Fruit fly (Drosophila melanogaster) whole organism, embryonic: ENCODE results near the gene CG6330.

Experiments used
- Asciz ChIP-seq: fragments of 200-800 bp; sonication (Bioruptor generic); optimal IDR thresholded peaks from 2 replicates; lab custom pipeline; 2017; ENCODE audit warnings: missing biosample characterization, mild to moderate bottlenecking, missing genetic modification characterization, missing genetic modification reagents
- CG11504 ChIP-seq: fragments of 200-800 bp; sonication (Bioruptor generic); optimal IDR thresholded peaks from 3 replicates; lab custom pipeline; 2019; ENCODE audit warnings: missing biosample characterization, mild to moderate bottlenecking, missing genetic modification characterization, moderate library complexity
- CG11695 ChIP-seq: fragments of 200-800 bp; sonication (Bioruptor generic); IDR thresholded peaks from 3 replicates; pipeline ENCODE4 v1.3.6; 2022; ENCODE audit warnings: missing biosample characterization, missing genetic modification characterization
- CG12155 ChIP-seq: fragments of 200-800 bp; sonication (Bioruptor generic); optimal IDR thresholded peaks from 3 replicates; lab custom pipeline; 2016; ENCODE audit warnings: missing biosample characterization, missing genetic modification characterization
- CG12219 ChIP-seq: fragments of 200-800 bp; sonication (Bioruptor generic); optimal IDR thresholded peaks from 3 replicates; lab custom pipeline; 2018; ENCODE audit warnings: missing biosample characterization, mild to moderate bottlenecking, missing genetic modification characterization
- CG14667 ChIP-seq: fragments of 200-800 bp; sonication (Bioruptor generic); IDR thresholded peaks from 2 replicates; pipeline ENCODE4 v1.3.6; 2022; ENCODE audit warnings: missing biosample characterization, missing genetic modification characterization
- CG17612 ChIP-seq: fragments of 200-800 bp; sonication (Bioruptor generic); IDR thresholded peaks from 2 replicates; pipeline ENCODE4 v1.3.6; 2022; ENCODE audit warnings: missing biosample characterization, missing genetic modification characterization
- CG18619 ChIP-seq: fragments of 200-800 bp; sonication (Bioruptor generic); optimal IDR thresholded peaks from 3 replicates; lab custom pipeline; 2017; ENCODE audit warnings: missing biosample characterization, mild to moderate bottlenecking, missing genetic modification characterization
- CG2889 ChIP-seq: fragments of 200-800 bp; sonication (Bioruptor generic); IDR thresholded peaks from 3 replicates; pipeline ENCODE4 v1.3.6; 2022; ENCODE audit warnings: missing biosample characterization, missing genetic modification characterization
- CG31224 ChIP-seq: fragments of 200-800 bp; sonication (Bioruptor generic); IDR thresholded peaks from 2 replicates; pipeline ENCODE4 v1.3.6; 2022; ENCODE audit warnings: missing biosample characterization, missing genetic modification characterization
- CG34224 ChIP-seq: fragments of 200-800 bp; sonication (Bioruptor generic); IDR thresholded peaks from 3 replicates; pipeline ENCODE4 v1.3.6; 2022; ENCODE audit warnings: missing biosample characterization, missing genetic modification characterization; ENCODE audit not compliant: partially characterized antibody
- CG3726 ChIP-seq: fragments of 200-800 bp; sonication (Bioruptor generic); IDR thresholded peaks from 3 replicates; pipeline ENCODE4, ENCODE4 v1.3.6; 2022; ENCODE audit warnings: missing biosample characterization, missing genetic modification characterization
- CG4730 ChIP-seq: fragments of 200-800 bp; sonication (Bioruptor generic); IDR thresholded peaks from 2 replicates; pipeline ENCODE4 v1.3.6; 2022; ENCODE audit warnings: missing biosample characterization, missing genetic modification characterization
- CG5245 ChIP-seq: fragments of 200-800 bp; sonication (Bioruptor generic); optimal IDR thresholded peaks from 3 replicates; lab custom pipeline; 2016; ENCODE audit warnings: missing biosample characterization, missing genetic modification characterization
- CG7271 ChIP-seq: fragments of 200-800 bp; sonication (Bioruptor generic); optimal IDR thresholded peaks from 2 replicates; lab custom pipeline; 2018; ENCODE audit warnings: missing biosample characterization, mild to moderate bottlenecking, missing genetic modification characterization, moderate library complexity
- CG7786 ChIP-seq: fragments of 200-800 bp; sonication (Bioruptor generic); optimal IDR thresholded peaks from 2 replicates; lab custom pipeline; 2016; ENCODE audit warnings: missing biosample characterization, missing genetic modification characterization
- CG7928 ChIP-seq: fragments of 200-800 bp; sonication (Bioruptor generic); optimal IDR thresholded peaks from 2 replicates; lab custom pipeline; 2017; ENCODE audit warnings: missing biosample characterization, mild to moderate bottlenecking, missing genetic modification characterization
- CG8089 ChIP-seq: fragments of 200-800 bp; sonication (Bioruptor generic); optimal IDR thresholded peaks from 3 replicates; lab custom pipeline; 2016; ENCODE audit warnings: missing biosample characterization, missing genetic modification characterization
- CG8290 ChIP-seq, 3 experiments: fragments of 200-800 bp; sonication (Bioruptor generic); optimal IDR thresholded peaks; 2 replicates each; lab custom pipeline; 2016 to 2019; ENCODE audit warnings: missing biosample characterization in 3 of 3, missing genetic modification characterization in 3 of 3, mild to moderate bottlenecking in 2 of 3, moderate library complexity in 1 of 3
- Dbx ChIP-seq: fragments of 200-800 bp; sonication (Bioruptor generic); IDR thresholded peaks from 3 replicates; pipeline ENCODE4 v1.3.6; 2022; ENCODE audit warnings: missing biosample characterization, missing genetic modification characterization
- Dfd ChIP-seq, 2 experiments: fragments of >200 bp; optimal IDR thresholded peaks; 2 replicates each; lab custom pipeline; 2017; ENCODE audit warnings: missing biosample characterization in 2 of 2, missing genetic modification characterization in 2 of 2
- HHEX ChIP-seq: fragments of 200-800 bp; sonication (Bioruptor generic); optimal IDR thresholded peaks from 3 replicates; lab custom pipeline; 2017; ENCODE audit warnings: missing biosample characterization, mild to moderate bottlenecking, missing genetic modification characterization, missing genetic modification reagents
- Kr ChIP-seq: fragments of 200-800 bp; sonication (Bioruptor generic); optimal IDR thresholded peaks from 2 replicates; lab custom pipeline; 2017; ENCODE audit warnings: missing biosample characterization, mild to moderate bottlenecking, missing genetic modification characterization
- Lhr ChIP-seq: fragments of 200-800 bp; sonication (Bioruptor generic); optimal IDR thresholded peaks from 3 replicates; lab custom pipeline; 2017; ENCODE audit warnings: mild to moderate bottlenecking, missing biosample characterization, missing genetic modification reagents, missing genetic modification characterization
- Lim3 ChIP-seq: fragments of 200-800 bp; sonication (Bioruptor generic); IDR thresholded peaks from 2 replicates; pipeline ENCODE4 v1.3.6; 2022; ENCODE audit warnings: missing biosample characterization, missing genetic modification characterization
- MESR4 ChIP-seq: fragments of 200-800 bp; sonication (Bioruptor generic); optimal IDR thresholded peaks from 2 replicates; lab custom pipeline; 2018; ENCODE audit warnings: missing biosample characterization, mild to moderate bottlenecking, missing genetic modification characterization, moderate library complexity
- Myb ChIP-seq: fragments of 200-800 bp; sonication (Bioruptor generic); optimal IDR thresholded peaks from 2 replicates; lab custom pipeline; 2016; ENCODE audit warnings: missing biosample characterization, missing genetic modification characterization
- Sin3A ChIP-seq: fragments of >200 bp; optimal IDR thresholded peaks from 2 replicates; lab custom pipeline; 2018
- Stat92E ChIP-seq, 3 experiments: fragments of >200 bp in 2 of 3; fragments of 200-800 bp in 1 of 3; sonication (Bioruptor generic) in 1 of 3; optimal IDR thresholded peaks; 2 replicates each; lab custom pipeline; 2017 to 2019; ENCODE audit warnings: missing biosample characterization in 3 of 3, missing genetic modification characterization in 3 of 3, mild to moderate bottlenecking in 1 of 3, moderate library complexity in 1 of 3
- Usf ChIP-seq: fragments of 200-800 bp; sonication (Bioruptor generic); optimal IDR thresholded peaks from 2 replicates; lab custom pipeline; 2017; ENCODE audit warnings: missing genotype, missing biosample characterization, missing genetic modification characterization
- YL-1 ChIP-seq: fragments of 200-800 bp; sonication (Bioruptor generic); optimal IDR thresholded peaks from 3 replicates; lab custom pipeline; 2017; ENCODE audit warnings: missing biosample characterization, mild to moderate bottlenecking, missing genetic modification characterization
- amos ChIP-seq: fragments of 200-800 bp; sonication (Bioruptor generic); IDR thresholded peaks from 2 replicates; pipeline ENCODE4 v1.3.6; 2022; ENCODE audit warnings: missing biosample characterization, missing genetic modification characterization; ENCODE audit not compliant: partially characterized antibody
- bcd ChIP-seq: fragments of 200-800 bp; sonication (Bioruptor generic); optimal IDR thresholded peaks from 2 replicates; lab custom pipeline; 2017; ENCODE audit warnings: missing biosample characterization, mild to moderate bottlenecking, missing genetic modification characterization
- cas ChIP-seq: fragments of 200-800 bp; sonication (Bioruptor generic); IDR thresholded peaks from 2 replicates; pipeline ENCODE4 v1.3.6; 2022; ENCODE audit warnings: missing biosample characterization, missing genetic modification characterization
- emc ChIP-seq: fragments of 200-800 bp; sonication (Bioruptor generic); optimal IDR thresholded peaks from 2 replicates; lab custom pipeline; 2016; ENCODE audit warnings: missing biosample characterization, missing genetic modification characterization
- fu2 ChIP-seq: fragments of 200-800 bp; sonication (Bioruptor generic); optimal IDR thresholded peaks from 2 replicates; lab custom pipeline; 2016; ENCODE audit warnings: missing biosample characterization, missing genetic modification characterization
- gsb-n ChIP-seq: fragments of 200-800 bp; sonication (Bioruptor generic); optimal IDR thresholded peaks from 3 replicates; lab custom pipeline; 2018; ENCODE audit warnings: missing biosample characterization, mild to moderate bottlenecking, missing genetic modification characterization
- her ChIP-seq: fragments of 200-800 bp; sonication (Bioruptor generic); optimal IDR thresholded peaks from 2 replicates; lab custom pipeline; 2016; ENCODE audit warnings: missing biosample characterization, missing genetic modification characterization
- kay ChIP-seq: fragments of 200-800 bp; sonication (Bioruptor generic); optimal IDR thresholded peaks from 2 replicates; lab custom pipeline; 2016; ENCODE audit warnings: missing biosample characterization, missing genetic modification characterization
- nerfin-1 ChIP-seq: fragments of 200-800 bp; sonication (Bioruptor generic); optimal IDR thresholded peaks from 3 replicates; lab custom pipeline; 2019; ENCODE audit warnings: missing biosample characterization, mild to moderate bottlenecking, missing genetic modification characterization, moderate library complexity
- nmo ChIP-seq: fragments of 200-800 bp; sonication (Bioruptor generic); optimal IDR thresholded peaks from 2 replicates; lab custom pipeline; 2018; ENCODE audit warnings: missing biosample characterization, mild to moderate bottlenecking, missing genetic modification characterization, moderate library complexity
- pho ChIP-seq: fragments of 200-800 bp; sonication (Bioruptor generic); optimal IDR thresholded peaks from 2 replicates; lab custom pipeline; 2016; ENCODE audit warnings: missing biosample characterization, missing genetic modification characterization
- ranshi ChIP-seq: fragments of 200-800 bp; sonication (Bioruptor generic); IDR thresholded peaks from 2 replicates; pipeline ENCODE4 v1.3.6; 2022; ENCODE audit warnings: missing biosample characterization, missing genetic modification characterization
- sd ChIP-seq: fragments of 200-800 bp; sonication (Bioruptor generic); optimal IDR thresholded peaks from 3 replicates; lab custom pipeline; 2018; ENCODE audit warnings: missing biosample characterization, mild to moderate bottlenecking, missing genetic modification characterization, moderate library complexity
- sug ChIP-seq: fragments of 200-800 bp; optimal IDR thresholded peaks from 2 replicates; lab custom pipeline; 2019; ENCODE audit warnings: missing biosample characterization, mild to moderate bottlenecking, missing genetic modification characterization, moderate library complexity
- tio ChIP-seq: fragments of 200-800 bp; sonication (Bioruptor generic); optimal IDR thresholded peaks from 2 replicates; lab custom pipeline; 2017; ENCODE audit warnings: missing biosample characterization, missing genetic modification characterization, inconsistent platforms
- tup ChIP-seq: fragments of 200-800 bp; sonication (Bioruptor generic); optimal IDR thresholded peaks from 2 replicates; lab custom pipeline; 2016; ENCODE audit warnings: missing biosample characterization, mild to moderate bottlenecking, missing genetic modification characterization, moderate library complexity
- twi ChIP-seq: fragments of 200-800 bp; optimal IDR thresholded peaks from 2 replicates; lab custom pipeline; 2019; ENCODE audit warnings: missing biosample characterization, mild to moderate bottlenecking, missing genetic modification characterization, moderate library complexity
- tx ChIP-seq: fragments of 200-800 bp; sonication (Bioruptor generic); optimal IDR thresholded peaks from 2 replicates; lab custom pipeline; 2016; ENCODE audit warnings: missing biosample characterization, missing genetic modification characterization
- usp ChIP-seq: fragments of >200 bp; optimal IDR thresholded peaks from 2 replicates; lab custom pipeline; 2017; ENCODE audit warnings: missing biosample characterization, missing genetic modification characterization

Gene CG6330

dm6 chr3R:26964452-26965133 lies 6.3 kb upstream of the CG6330 start, which contains the start of gene Tsp97E (continued):
- TF ChIP-seq CG11695 (GFP tag; lab: Robert Waterston, UW): no peak
- TF ChIP-seq MESR4: peak; percentile 87
- no peak for TF ChIP-seq kay (GFP tag; lab: Kevin White, UChicago)
- peak; percentile 30; the same call in 1 of the 2 replicates for TF ChIP-seq amos (GFP tag; lab: Robert Waterston, UW)
- no peak for TF ChIP-seq CG17612 (GFP tag; lab: Robert Waterston, UW)
- peak; percentile 98 for TF ChIP-seq her (GFP tag; lab: Kevin White, UChicago)
- TF ChIP-seq CG2889 (GFP tag; lab: Robert Waterston, UW): no peak
- TF ChIP-seq Asciz (GFP tag; lab: Kevin White, UChicago): peak; percentile 8
- TF ChIP-seq emc (GFP tag; lab: Kevin White, UChicago): no peak
- no peak for TF ChIP-seq CG31224 (GFP tag; lab: Robert Waterston, UW)
- TF ChIP-seq gsb-n (tag; lab: Kevin White, UChicago): peak; percentile 15
- no peak for TF ChIP-seq Dfd (GFP tag; optimal IDR thresholded peaks at IDR 0.05; lab: Kevin White, UChicago)
- no peak for TF ChIP-seq ranshi
- TF ChIP-seq CG4730: no peak
- no peak for TF ChIP-seq nerfin-1 (tag; lab: Kevin White, UChicago)
- TF ChIP-seq CG8089 (GFP tag; lab: Kevin White, UChicago): no peak
- TF ChIP-seq Usf (GFP tag; lab: Kevin White, UChicago): no peak
- no peak for TF ChIP-seq HHEX (GFP tag; lab: Kevin White, UChicago)
- TF ChIP-seq pho (GFP tag; lab: Kevin White, UChicago): no peak
- TF ChIP-seq Kr (GFP tag; lab: Kevin White, UChicago): no peak
- TF ChIP-seq CG8290 (GFP tag; optimal IDR thresholded peaks at IDR 0.05; lab: Kevin White, UChicago): no peak
- peak in 1 of 2 experiments; percentile 5 for TF ChIP-seq CG8290 (tag; optimal IDR thresholded peaks at IDR 0.05; lab: Kevin White, UChicago)
- TF ChIP-seq Lhr: no peak
- no peak for TF ChIP-seq Lim3 (GFP tag; lab: Robert Waterston, UW)
- TF ChIP-seq CG12219: no peak
- no peak for TF ChIP-seq tx (GFP tag; lab: Kevin White, UChicago)
- no peak for TF ChIP-seq tup (GFP tag; lab: Kevin White, UChicago)
- TF ChIP-seq Myb (GFP tag; lab: Kevin White, UChicago): peak; percentile 23
- TF ChIP-seq CG7928 (GFP tag; lab: Kevin White, UChicago): no peak
- no peak for TF ChIP-seq CG3726 (GFP tag; lab: Robert Waterston, UW)
- TF ChIP-seq cas (GFP tag; lab: Robert Waterston, UW): no peak
- TF ChIP-seq CG5245 (GFP tag; lab: Kevin White, UChicago): no peak
- no peak for TF ChIP-seq sd (tag; lab: Kevin White, UChicago)
- peak; percentile 45 for TF ChIP-seq nmo
- no peak for TF ChIP-seq YL-1 (GFP tag; lab: Kevin White, UChicago)
- TF ChIP-seq bcd (GFP tag; lab: Kevin White, UChicago): no peak
- TF ChIP-seq Dbx: no peak
- no peak for TF ChIP-seq CG7271 (tag; lab: Kevin White, UChicago)
- TF ChIP-seq tio (GFP tag; lab: Kevin White, UChicago): no peak
- no peak for TF ChIP-seq CG12155 (GFP tag; lab: Kevin White, UChicago)
- no peak for TF ChIP-seq usp (GFP tag; lab: Kevin White, UChicago)
- no peak for TF ChIP-seq twi (tag; lab: Kevin White, UChicago)
- no peak for TF ChIP-seq CG14667 (GFP tag; lab: Robert Waterston, UW)
- no peak for TF ChIP-seq Sin3A
- no peak for TF ChIP-seq CG7786 (GFP tag; lab: Kevin White, UChicago)
- peak; percentile 32 for TF ChIP-seq CG11504
- TF ChIP-seq fu2 (GFP tag; lab: Kevin White, UChicago): no peak
- peak; percentile 86 for TF ChIP-seq CG34224 (GFP tag; lab: Robert Waterston, UW)
- no peak for TF ChIP-seq CG18619 (GFP tag; lab: Kevin White, UChicago)
- peak in 1 of 3 experiments; percentile 34 for TF ChIP-seq Stat92E (GFP tag; optimal IDR thresholded peaks at IDR 0.05; lab: Kevin White, UChicago)
- TF ChIP-seq sug (tag; lab: Kevin White, UChicago): no peak
